Worm (Caenorhabditis elegans) whole organism, L4 larva: ENCODE results near the gene R09H10.5.

Experiments
- F10B5.3 ChIP-seq: sonication (generic microtip); optimal IDR thresholded peaks from 2 replicates; lab custom pipeline; 2016; ENCODE audit warnings: mild to moderate bottlenecking, missing genetic modification characterization, missing compliant biosample characterization
- F26F4.8 ChIP-seq: fragments of 200-800 bp; sonication (Bioruptor generic); conservative IDR thresholded peaks from 2 replicates; pipeline ENCODE4 v1.3.6; 2022; ENCODE audit warnings: missing genetic modification characterization, missing compliant biosample characterization
- F44E2.7 ChIP-seq: fragments of 200-800 bp; sonication (Bioruptor generic); IDR thresholded peaks from 2 replicates; pipeline ENCODE4 v2.1.2; 2022; ENCODE audit warnings: missing genetic modification characterization, missing compliant biosample characterization
- T26A8.4 ChIP-seq: fragments of 200-800 bp; sonication (Bioruptor generic); IDR thresholded peaks from 2 replicates; pipeline ENCODE4 v1.3.6; 2022; ENCODE audit warnings: missing genetic modification characterization, missing compliant biosample characterization
- Y105C5A.15 ChIP-seq: fragments of 200-800 bp; sonication (Bioruptor generic); IDR thresholded peaks from 2 replicates; pipeline ENCODE4 v1.3.6; 2022; ENCODE audit warnings: missing genetic modification characterization, missing compliant biosample characterization
- Y48G9A.11 ChIP-seq: fragments of 200-800 bp; sonication (Bioruptor generic); IDR thresholded peaks from 2 replicates; pipeline ENCODE4 v1.3.6; 2022; ENCODE audit warnings: missing genetic modification reagents, missing genetic modification characterization, missing compliant biosample characterization
- ZK546.5 ChIP-seq, 2 experiments: sonication (generic microtip); optimal IDR thresholded peaks; 2 replicates each; lab custom pipeline; 2017; ENCODE audit warnings: missing biosample characterization in 2 of 2, missing genetic modification characterization in 2 of 2
- aha-1 ChIP-seq: fragments of 150-350 bp; peaks from one replicate; lab custom pipeline; 2014; ENCODE audit warnings: missing biosample characterization, missing genetic modification characterization
- arid-1 ChIP-seq: fragments of 200-800 bp; sonication (Bioruptor generic); conservative IDR thresholded peaks from 2 replicates; pipeline ENCODE4 v1.3.6; 2022; ENCODE audit warnings: missing genetic modification reagents, missing genetic modification characterization, missing compliant biosample characterization
- attf-4 ChIP-seq: sonication (generic microtip); optimal IDR thresholded peaks from 3 replicates; lab custom pipeline; 2017; ENCODE audit warnings: missing biosample characterization, missing genetic modification characterization
- ceh-20 ChIP-seq: fragments of 200-800 bp; sonication (Bioruptor generic); IDR thresholded peaks from 2 replicates; pipeline ENCODE4 v1.3.6; 2022; ENCODE audit warnings: missing genetic modification reagents, missing genetic modification characterization, missing compliant biosample characterization
- ceh-44 ChIP-seq: fragments of 200-800 bp; sonication (Bioruptor generic); IDR thresholded peaks from 2 replicates; pipeline ENCODE4 v1.3.6; 2022; ENCODE audit warnings: missing genetic modification reagents, missing genetic modification characterization, missing compliant biosample characterization
- ceh-82 ChIP-seq: sonication (generic microtip); optimal IDR thresholded peaks from 2 replicates; lab custom pipeline; 2017; ENCODE audit warnings: missing biosample characterization, missing genetic modification characterization
- daf-16 ChIP-seq, 3 experiments: sonication (generic microtip); optimal IDR thresholded peaks; 2 replicates each; lab custom pipeline; 2016 to 2017; ENCODE audit warnings: missing genetic modification characterization in 3 of 3, missing genetic modification reagents in 3 of 3, mild to moderate bottlenecking in 2 of 3, missing compliant biosample characterization in 2 of 3, missing biosample characterization in 1 of 3, moderate library complexity in 1 of 3
- daf-8 ChIP-seq: fragments of 200-800 bp; sonication (Bioruptor generic); IDR thresholded peaks from 2 replicates; pipeline ENCODE4 v1.3.6; 2022; ENCODE audit warnings: missing genetic modification characterization, missing compliant biosample characterization
- dmd-8 ChIP-seq: fragments of 200-800 bp; sonication (Bioruptor generic); IDR thresholded peaks from 2 replicates; pipeline ENCODE4 v1.3.6; 2022; ENCODE audit warnings: missing genetic modification characterization, missing compliant biosample characterization
- dpl-1 ChIP-seq: fragments of 150-350 bp; optimal IDR thresholded peaks from 2 replicates; lab custom pipeline; 2014; ENCODE audit warnings: missing biosample characterization, missing genetic modification reagents, missing genetic modification characterization
- dve-1 ChIP-seq: sonication (generic microtip); optimal IDR thresholded peaks from 2 replicates; lab custom pipeline; 2017; ENCODE audit warnings: antibody characterized with exemption, mild to moderate bottlenecking, missing genetic modification characterization, missing compliant biosample characterization; ENCODE audit not compliant: insufficient read depth
- gei-8 ChIP-seq: fragments of 200-800 bp; sonication (Bioruptor generic); optimal IDR thresholded peaks from 2 replicates; lab custom pipeline; 2018; ENCODE audit warnings: mild to moderate bottlenecking, missing genetic modification characterization, missing compliant biosample characterization
- hif-1 ChIP-seq, 2 experiments: sonication (generic microtip); optimal IDR thresholded peaks; 2 replicates each; lab custom pipeline; 2016 to 2017; ENCODE audit warnings: missing compliant biosample characterization in 2 of 2, missing genetic modification characterization in 2 of 2, missing genetic modification reagents in 2 of 2, missing genotype in 2 of 2, mild to moderate bottlenecking in 1 of 2
- hlh-11 ChIP-seq: fragments of 200-800 bp; sonication (Bioruptor generic); optimal IDR thresholded peaks from 2 replicates; lab custom pipeline; 2018; ENCODE audit warnings: mild to moderate bottlenecking, missing genetic modification characterization, missing compliant biosample characterization
- hmg-1.1 ChIP-seq: fragments of 200-800 bp; sonication (Bioruptor generic); IDR thresholded peaks from 2 replicates; pipeline ENCODE4 v1.3.6; 2022; ENCODE audit warnings: missing genetic modification reagents, missing genetic modification characterization, missing compliant biosample characterization
- lin-1 ChIP-seq: fragments of 200-800 bp; sonication (Bioruptor generic); IDR thresholded peaks from 2 replicates; pipeline ENCODE4 v1.3.6; 2022; ENCODE audit warnings: missing genetic modification reagents, missing genetic modification characterization, missing compliant biosample characterization
- lin-13 ChIP-seq: fragments of 150-350 bp; optimal IDR thresholded peaks from 2 replicates; lab custom pipeline; 2014; ENCODE audit warnings: missing biosample characterization, missing genetic modification reagents, missing genetic modification characterization
- lin-15B ChIP-seq: fragments of 150-350 bp; sonication (generic microtip); optimal IDR thresholded peaks from 3 replicates; lab custom pipeline; 2014; ENCODE audit warnings: missing biosample characterization, missing genetic modification characterization
- mdl-1 ChIP-seq, 2 experiments: fragments of 150-350 bp in 1 of 2; sonication (generic microtip) in 1 of 2; optimal IDR thresholded peaks; 2 replicates each; lab custom pipeline; 2014 to 2017; ENCODE audit warnings: missing biosample characterization in 2 of 2, missing genetic modification characterization in 2 of 2
- mxl-2 ChIP-seq: fragments of 200-800 bp; sonication (Bioruptor generic); conservative IDR thresholded peaks from 2 replicates; pipeline ENCODE4 v1.3.6; 2022; ENCODE audit warnings: missing genetic modification reagents, missing genetic modification characterization, missing compliant biosample characterization
- nhr-102 ChIP-seq: sonication (generic microtip); optimal IDR thresholded peaks from 2 replicates; lab custom pipeline; 2016; ENCODE audit warnings: mild to moderate bottlenecking, missing genetic modification characterization, moderate library complexity, missing compliant biosample characterization
- nhr-25 ChIP-seq: sonication (generic microtip); optimal IDR thresholded peaks from 2 replicates; lab custom pipeline; 2017; ENCODE audit warnings: missing genetic modification characterization, mild to moderate bottlenecking, missing compliant biosample characterization, antibody characterized with exemption, moderate library complexity, borderline replicate concordance; ENCODE audit not compliant: insufficient read depth
- nhr-28 ChIP-seq: fragments of 150-350 bp; optimal IDR thresholded peaks from 2 replicates; lab custom pipeline; 2014; ENCODE audit warnings: missing biosample characterization, missing genetic modification characterization
- nhr-48 ChIP-seq: sonication (generic microtip); optimal IDR thresholded peaks from 2 replicates; lab custom pipeline; 2016; ENCODE audit warnings: mild to moderate bottlenecking, missing genetic modification characterization, missing compliant biosample characterization
- pqm-1 ChIP-seq: sonication (generic microtip); optimal IDR thresholded peaks from 2 replicates; lab custom pipeline; 2017; ENCODE audit warnings: missing biosample characterization, missing genetic modification characterization
- spr-1 ChIP-seq: sonication (generic microtip); optimal IDR thresholded peaks from 2 replicates; lab custom pipeline; 2016; ENCODE audit warnings: mild to moderate bottlenecking, missing genetic modification characterization, missing compliant biosample characterization
- tra-1 ChIP-seq: fragments of 200-800 bp; sonication (Bioruptor generic); IDR thresholded peaks from 2 replicates; pipeline ENCODE4 v1.3.6; 2022; ENCODE audit warnings: missing genetic modification reagents, missing genetic modification characterization, missing compliant biosample characterization
- unc-130 ChIP-seq: sonication (generic microtip); optimal IDR thresholded peaks from 2 replicates; lab custom pipeline; 2016; ENCODE audit warnings: missing genetic modification reagents, missing genetic modification characterization, missing compliant biosample characterization
- unc-39 ChIP-seq: sonication (generic microtip); optimal IDR thresholded peaks from 2 replicates; lab custom pipeline; 2017; ENCODE audit warnings: missing biosample characterization, missing genetic modification characterization
- unc-62 ChIP-seq, 3 experiments: fragments of 150-350 bp in 1 of 3; sonication (generic microtip); optimal IDR thresholded peaks in 2 of 3; peaks in 1 of 3; 1 replicate in 1 of 3; 2 replicates in 2 of 3; lab custom pipeline; 2014 to 2017; ENCODE audit warnings: missing biosample characterization in 3 of 3, missing genetic modification characterization in 3 of 3, missing genetic modification reagents in 3 of 3, missing genotype in 1 of 3
- zag-1 ChIP-seq: fragments of 150-350 bp; optimal IDR thresholded peaks from 2 replicates; lab custom pipeline; 2014; ENCODE audit warnings: missing biosample characterization, missing genetic modification characterization
- zfp-3 ChIP-seq: fragments of 200-800 bp; sonication (Bioruptor generic); conservative IDR thresholded peaks from 2 replicates; pipeline ENCODE4 v1.3.6; 2022; ENCODE audit warnings: missing genetic modification reagents, missing genetic modification characterization, missing compliant biosample characterization
- zip-11 ChIP-seq: fragments of 200-800 bp; sonication (Bioruptor generic); IDR thresholded peaks from 2 replicates; pipeline ENCODE4 v1.3.6; 2022; ENCODE audit warnings: missing genetic modification characterization, missing compliant biosample characterization

Gene R09H10.5

ce11 chrIV:10608275-10608674, 20.4 kb downstream of the R09H10.5 start, which contains the start of gene R09H10.6:
R09H10.6 (plus strand) TSS chrIV:10608575.
- no peak for TF ChIP-seq aha-1 (tag; lab: Kevin White, UChicago)
- peak in 1 of 2 experiments; percentile 63 for TF ChIP-seq unc-62 (GFP tag; optimal IDR thresholded peaks at IDR 0.05 in 1 of 2; lab: Kevin White, UChicago)
- TF ChIP-seq unc-62 (tag; optimal IDR thresholded peaks at IDR 0.05; lab: Kevin White, UChicago), result no peak
- TF ChIP-seq arid-1 (GFP tag; lab: Robert Waterston, UW), result no peak

ce11 chrIV:10606575-10607080, 22.0 kb downstream of the R09H10.5 start, which contains the start of gene R09H10.3:
R09H10.3 (plus strand) TSS chrIV:10607030.
- no peak for TF ChIP-seq lin-15B (tag; lab: Kevin White, UChicago)
- no peak for TF ChIP-seq ceh-44
- no peak for TF ChIP-seq hlh-11 (tag; lab: Kevin White, UChicago)
- TF ChIP-seq tra-1, result no peak
- no peak for TF ChIP-seq lin-1 (GFP tag; lab: Robert Waterston, UW)
- TF ChIP-seq aha-1 (tag; lab: Kevin White, UChicago), result peak; percentile 45
- TF ChIP-seq daf-16 (GFP tag; optimal IDR thresholded peaks at IDR 0.05; lab: Kevin White, UChicago), result no peak
- peak; percentile 86 for TF ChIP-seq daf-16 (tag; optimal IDR thresholded peaks at IDR 0.05; lab: Kevin White, UChicago)
- peak in 1 of 2 experiments; percentile 21 for TF ChIP-seq mdl-1 (tag; optimal IDR thresholded peaks at IDR 0.05; lab: Kevin White, UChicago)
- TF ChIP-seq unc-39 (tag; lab: Kevin White, UChicago), result no peak
- peak; percentile 14 for TF ChIP-seq nhr-28 (tag; lab: Kevin White, UChicago)
- no peak for TF ChIP-seq hmg-1.1
- TF ChIP-seq hif-1 (tag; optimal IDR thresholded peaks at IDR 0.05; lab: Kevin White, UChicago), result no peak

DNA sequence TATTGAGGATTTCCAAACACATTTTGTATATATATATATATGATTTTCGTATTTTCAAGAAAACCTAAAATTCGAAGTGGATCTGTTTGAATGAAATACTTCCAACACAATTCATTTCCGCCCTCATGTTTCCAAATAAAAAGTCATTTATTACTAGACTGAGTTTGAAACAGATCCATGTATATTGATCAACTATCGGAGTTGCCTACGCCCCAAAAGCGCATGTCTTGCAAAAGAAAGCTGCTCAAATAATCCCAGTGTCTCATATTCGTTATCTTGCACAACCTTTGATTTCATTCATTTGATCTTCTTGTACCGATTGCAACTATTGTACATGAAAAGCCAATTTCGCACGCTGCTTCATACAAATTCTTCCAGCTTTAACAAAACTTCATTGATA, 26.0 kb downstream of the R09H10.5 start, which contains the start of gene R09H10.2:
TSS of gene R09H10.2 (plus strand) at position 301 of the 400 bp plus-strand sequence.
- no peak for TF ChIP-seq zag-1 (tag; lab: Kevin White, UChicago)

DNA sequence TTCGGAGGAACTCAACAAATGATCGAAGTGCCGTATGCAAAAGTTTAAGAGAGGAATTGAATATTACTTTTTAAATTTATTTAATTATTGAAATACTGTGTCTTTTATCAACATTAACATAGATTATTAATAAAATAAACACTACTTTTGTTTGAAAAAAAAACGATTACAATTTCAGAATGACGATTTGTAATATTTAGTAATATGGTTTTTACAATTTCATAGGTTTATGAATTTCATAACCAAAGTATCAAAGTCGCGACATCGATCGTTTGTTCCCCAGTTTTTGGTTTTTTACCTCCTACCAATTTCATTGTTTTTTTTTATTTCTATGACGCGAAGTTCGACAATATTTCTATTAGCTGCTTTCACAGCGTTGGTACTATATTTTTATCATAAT, 28.6 kb downstream of the R09H10.5 start, which contains the start of gene R09H10.1:
TSS of gene R09H10.1 (plus strand) at position 301 of the 400 bp plus-strand sequence.
- no peak for TF ChIP-seq mdl-1 (tag; optimal IDR thresholded peaks at IDR 0.05; lab: Kevin White, UChicago)
- TF ChIP-seq zip-11 (GFP tag; lab: Robert Waterston, UW), result no peak
- no peak for TF ChIP-seq nhr-48 (tag; lab: Kevin White, UChicago)
- no peak for TF ChIP-seq Y105C5A.15 (GFP tag; lab: Robert Waterston, UW)
- TF ChIP-seq lin-13 (GFP tag; lab: Kevin White, UChicago), result no peak
- TF ChIP-seq unc-130 (GFP tag; lab: Kevin White, UChicago), result no peak
- TF ChIP-seq F10B5.3 (tag; lab: Kevin White, UChicago), result no peak
- no peak for TF ChIP-seq spr-1
- no peak for TF ChIP-seq ceh-82 (tag; lab: Kevin White, UChicago)
- no peak for TF ChIP-seq mxl-2 (GFP tag; lab: Robert Waterston, UW)
- no peak for TF ChIP-seq T26A8.4

DNA sequence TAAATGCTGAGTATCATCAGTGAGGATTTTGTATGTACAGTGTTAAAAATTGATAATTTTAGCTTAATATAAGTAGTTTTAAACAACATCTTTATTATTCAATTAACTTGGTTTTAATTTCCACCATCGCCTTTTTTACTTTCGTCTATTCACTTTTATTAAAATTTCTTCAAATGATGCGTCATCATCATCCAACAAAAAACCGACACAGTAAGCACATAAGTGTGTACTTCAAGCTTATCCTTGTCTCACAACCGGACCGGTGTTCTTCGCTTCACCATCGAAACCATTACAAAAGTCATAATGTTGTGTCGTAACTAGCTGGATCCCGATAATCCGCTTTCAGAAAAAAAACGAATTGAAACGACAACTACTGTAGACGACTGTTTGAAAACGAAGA, 32.1 kb downstream of the R09H10.5 start, which contains the start of gene C43F9.11:
TSS of gene C43F9.11 (plus strand) at position 301 of the 400 bp plus-strand sequence.
- TF ChIP-seq F44E2.7 (no peak), F26F4.8 (no peak), pqm-1 (tag; lab: Kevin White, UChicago) (no peak), dve-1 (tag; lab: Kevin White, UChicago) (no peak), daf-8 (GFP tag; lab: Robert Waterston, UW) (no peak), dmd-8 (no peak), zag-1 (tag; lab: Kevin White, UChicago) (no peak), nhr-25 (no peak), nhr-48 (tag; lab: Kevin White, UChicago) (no peak), gei-8 (GFP tag; lab: Kevin White, UChicago) (no peak), Y48G9A.11 (no peak), spr-1 (no peak), ceh-20 (GFP tag; lab: Robert Waterston, UW) (no peak), attf-4 (tag; lab: Kevin White, UChicago) (no peak), dpl-1 (no peak), ZK546.5 (tag; optimal IDR thresholded peaks at IDR 0.05; lab: Kevin White, UChicago) (no peak), unc-130 (GFP tag; lab: Kevin White, UChicago) (no peak), zfp-3 (GFP tag; lab: Robert Waterston, UW) (no peak), hmg-1.1 (no peak), nhr-102 (tag; lab: Kevin White, UChicago) (no peak)
